Worm (Caenorhabditis elegans) whole organism, early embryonic: ENCODE measurements around the gene nit-1.

ENCODE experiments used
- flt-1 ChIP-seq: fragments of 200-800 bp; sonication (Bioruptor generic); IDR thresholded peaks from 2 replicates; pipeline ENCODE4 v1.3.6; 2022; ENCODE audit warnings: missing genetic modification characterization, missing compliant biosample characterization
- scrt-1 ChIP-seq: fragments of 200-800 bp; sonication (Bioruptor generic); IDR thresholded peaks from 2 replicates; pipeline ENCODE4 v1.3.6; 2022; ENCODE audit warnings: missing genetic modification characterization, missing compliant biosample characterization

DNA sequence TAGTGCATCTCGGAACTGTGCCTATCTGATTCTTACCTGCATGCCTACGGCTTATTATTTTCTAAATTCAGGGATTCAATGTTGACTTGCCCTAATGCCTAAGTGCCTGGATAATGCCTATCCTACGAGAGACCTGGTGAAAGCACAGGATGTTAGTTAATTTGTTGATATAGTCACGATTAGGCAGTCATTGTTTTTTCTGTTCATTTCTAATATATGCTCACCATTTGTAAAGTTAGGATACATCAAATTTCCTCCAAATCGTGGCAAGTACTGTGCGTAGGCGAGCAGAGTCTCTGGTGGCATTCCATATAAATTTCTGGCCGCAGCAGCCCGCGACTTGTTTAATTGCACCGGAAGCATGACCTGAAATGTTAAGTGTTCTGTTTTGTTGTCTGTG lies 44.1 kb downstream of the nit-1 start:
- TF ChIP-seq scrt-1 (GFP tag; lab: Robert Waterston, UW) = no peak
- TF ChIP-seq flt-1 = no peak
